Worm (Caenorhabditis elegans): ENCODE results near the gene cyp-33C3.

DNA sequence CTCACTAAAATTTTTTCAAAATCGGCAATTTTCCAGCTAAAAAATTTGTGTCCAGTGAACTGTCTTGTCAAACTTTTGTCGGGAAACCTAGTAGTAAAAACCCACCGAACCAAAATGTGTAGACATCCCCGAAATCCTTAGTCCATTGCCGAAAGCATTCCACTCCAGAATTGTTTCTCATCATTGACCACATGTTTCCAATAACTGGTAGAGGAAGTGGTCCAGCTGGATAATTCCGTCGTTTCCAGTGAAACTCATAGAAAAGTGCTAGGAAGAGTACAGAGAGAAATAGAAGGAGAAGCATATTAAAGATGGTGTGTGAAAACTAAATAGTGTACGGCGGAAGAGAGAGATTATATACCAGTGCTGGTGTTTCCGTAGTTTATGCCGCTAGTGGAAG, 38.5 kb upstream of the cyp-33C3 start, which contains the start of gene cyp-33C12:
- TF ChIP-seq crh-2 (tag; optimal IDR thresholded peaks at IDR 0.05) (no peak), ztf-11 (tag; optimal IDR thresholded peaks at IDR 0.05) (no peak), dmd-4 (tag; optimal IDR thresholded peaks at IDR 0.05) (no peak), elt-3 (tag; optimal IDR thresholded peaks at IDR 0.05) (no peak), snpc-4 (tag; optimal IDR thresholded peaks at IDR 0.05) (no peak)

Measured in whole organism, L2 larva.